Worm (Caenorhabditis elegans) whole organism, L2 larva: ENCODE results near the gene K09C6.8.

Experiments
- alr-1 ChIP-seq: fragments of 150-350 bp; optimal IDR thresholded peaks from 2 replicates; lab custom pipeline; 2014; ENCODE audit warnings: missing biosample characterization, missing genetic modification characterization
- ama-1 ChIP-seq: fragments of 150-350 bp; optimal IDR thresholded peaks from 2 replicates; lab custom pipeline; 2018; ENCODE audit warnings: inconsistent platforms
- egl-27 ChIP-seq: sonication (generic microtip); optimal IDR thresholded peaks from 3 replicates; lab custom pipeline; 2017; ENCODE audit warnings: missing biosample characterization, missing genetic modification reagents, missing genetic modification characterization
- lin-11 ChIP-seq: fragments of 150-350 bp; sonication (generic microtip); optimal IDR thresholded peaks from 2 replicates; lab custom pipeline; 2014; ENCODE audit warnings: missing biosample characterization, missing genetic modification characterization, inconsistent platforms, mixed read lengths
- lin-13 ChIP-seq: fragments of 150-350 bp; optimal IDR thresholded peaks from 2 replicates; lab custom pipeline; 2014; ENCODE audit warnings: missing biosample characterization, missing genetic modification reagents, missing genetic modification characterization
- nhr-10 ChIP-seq: sonication (generic microtip); optimal IDR thresholded peaks from 2 replicates; lab custom pipeline; 2017; ENCODE audit warnings: missing biosample characterization, missing genetic modification characterization
- nhr-77 ChIP-seq: fragments of 150-350 bp; optimal IDR thresholded peaks from 2 replicates; lab custom pipeline; 2014; ENCODE audit warnings: missing biosample characterization, missing genetic modification characterization
- skn-1 ChIP-seq: sonication (generic microtip); optimal IDR thresholded peaks from 2 replicates; lab custom pipeline; 2017; ENCODE audit warnings: missing biosample characterization, missing genetic modification characterization

DNA sequence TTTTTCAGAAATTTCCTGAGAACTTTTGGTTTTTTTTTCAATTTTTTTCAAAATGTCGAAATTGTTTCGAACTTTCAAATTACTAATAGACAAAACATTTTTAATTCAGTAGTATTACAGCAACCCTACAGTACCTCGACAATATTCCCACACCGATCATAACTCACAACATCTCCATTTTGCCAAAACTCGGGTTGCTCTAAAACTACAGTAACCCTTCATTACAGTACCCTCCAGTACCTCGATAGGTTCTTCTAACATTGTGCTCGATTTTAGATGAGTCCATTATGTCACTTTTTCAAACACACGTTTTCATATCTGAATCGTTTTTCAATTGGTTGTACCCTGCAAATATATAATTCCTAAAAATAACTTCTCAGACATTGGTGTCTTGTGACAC lies 6.0 kb upstream of the K09C6.8 start:
- TF ChIP-seq nhr-77 (tag; lab: Kevin White, UChicago) = no peak
- TF ChIP-seq lin-13 (GFP tag; lab: Kevin White, UChicago) = no peak
- no peak for TF ChIP-seq ama-1 (lab: Kevin White, UChicago)
- no peak for TF ChIP-seq lin-11
- no peak for TF ChIP-seq egl-27 (tag; lab: Kevin White, UChicago)
- no peak for TF ChIP-seq skn-1 (tag; lab: Kevin White, UChicago)
- TF ChIP-seq alr-1 = no peak
- TF ChIP-seq nhr-10 = no peak
